Worm (Caenorhabditis elegans) whole organism, young adult: ENCODE data around the gene txdc-17.
A peak's percentile ranks its signal among the peaks of the same experiment; 100 is the strongest.
"Not testable (repeated sequence)": the region's sequence is repeated elsewhere in the genome, so short reads cannot be mapped to it uniquely, and the experiment has no call there.

Source experiments
- B0035.1 ChIP-seq: sonication (generic microtip); optimal IDR thresholded peaks from 2 replicates; lab custom pipeline; 2016; ENCODE audit warnings: missing genetic modification characterization, mild to moderate bottlenecking, missing compliant biosample characterization, missing genotype, missing genetic modification reagents
- C06A6.2 ChIP-seq: fragments of 200-800 bp; sonication (Bioruptor generic); conservative IDR thresholded peaks from 2 replicates; pipeline ENCODE4 v1.3.6; 2022; ENCODE audit warnings: missing genetic modification characterization, missing compliant biosample characterization
- F37B4.10 ChIP-seq: fragments of 200-800 bp; sonication (Bioruptor generic); IDR thresholded peaks from 2 replicates; pipeline ENCODE4 v1.3.6; 2022; ENCODE audit warnings: missing genetic modification characterization, missing compliant biosample characterization
- F49E8.2 ChIP-seq: sonication (generic microtip); optimal IDR thresholded peaks from 3 replicates; lab custom pipeline; 2017; ENCODE audit warnings: missing genetic modification characterization, mild to moderate bottlenecking, missing compliant biosample characterization, antibody characterized with exemption, moderate library complexity; ENCODE audit not compliant: insufficient read depth
- F52B5.7 ChIP-seq: sonication (generic microtip); optimal IDR thresholded peaks from 2 replicates; lab custom pipeline; 2016; ENCODE audit warnings: mild to moderate bottlenecking, missing genetic modification characterization, missing compliant biosample characterization
- F57A8.1 ChIP-seq: fragments of 200-800 bp; sonication (Bioruptor generic); optimal IDR thresholded peaks from 2 replicates; lab custom pipeline; 2018; ENCODE audit warnings: mild to moderate bottlenecking, missing genetic modification characterization, moderate library complexity, missing compliant biosample characterization
- K12H6.12 ChIP-seq: fragments of 200-800 bp; sonication (Bioruptor generic); optimal IDR thresholded peaks from 2 replicates; lab custom pipeline; 2018; ENCODE audit warnings: mild to moderate bottlenecking, missing genetic modification characterization, missing compliant biosample characterization
- Y56A3A.18 ChIP-seq: fragments of 200-800 bp; sonication (Bioruptor generic); IDR thresholded peaks from 2 replicates; pipeline ENCODE4 v1.3.6; 2022; ENCODE audit warnings: missing genetic modification reagents, missing genetic modification characterization, missing compliant biosample characterization
- aptf-2 ChIP-seq: fragments of 200-800 bp; sonication (Bioruptor generic); conservative IDR thresholded peaks from 2 replicates; pipeline ENCODE4 v1.3.6; 2022; ENCODE audit warnings: missing genetic modification reagents, missing genetic modification characterization, missing compliant biosample characterization
- attf-6 ChIP-seq: fragments of 200-800 bp; sonication (Bioruptor generic); IDR thresholded peaks from 2 replicates; pipeline ENCODE4 v1.3.6; 2022; ENCODE audit warnings: missing genetic modification reagents, missing genetic modification characterization, missing compliant biosample characterization
- ceh-27 ChIP-seq: fragments of 200-800 bp; sonication (Bioruptor generic); optimal IDR thresholded peaks from 2 replicates; lab custom pipeline; 2018; ENCODE audit warnings: mild to moderate bottlenecking, missing genetic modification characterization, moderate library complexity, missing compliant biosample characterization
- ceh-91 ChIP-seq: fragments of 200-800 bp; sonication (Bioruptor generic); IDR thresholded peaks from 2 replicates; pipeline ENCODE4 v1.3.6; 2022; ENCODE audit warnings: missing genetic modification reagents, missing genetic modification characterization, missing compliant biosample characterization
- die-1 ChIP-seq: sonication (generic microtip); optimal IDR thresholded peaks from 2 replicates; lab custom pipeline; 2016; ENCODE audit warnings: missing genotype, mild to moderate bottlenecking, missing genetic modification characterization, missing compliant biosample characterization
- dox-1 ChIP-seq: fragments of 200-800 bp; sonication (Bioruptor generic); IDR thresholded peaks from 2 replicates; pipeline ENCODE4 v1.3.6; 2022; ENCODE audit warnings: missing genetic modification reagents, missing genetic modification characterization, missing compliant biosample characterization
- dpff-1 ChIP-seq: sonication (generic microtip); optimal IDR thresholded peaks from 2 replicates; lab custom pipeline; 2017; ENCODE audit warnings: mild to moderate bottlenecking, missing genetic modification characterization, missing compliant biosample characterization
- dpl-1 ChIP-seq: fragments of 150-350 bp; optimal IDR thresholded peaks from 2 replicates; lab custom pipeline; 2014; ENCODE audit warnings: missing biosample characterization, missing genetic modification reagents, missing genetic modification characterization
- efl-1 ChIP-seq: fragments of 150-350 bp; optimal IDR thresholded peaks from 2 replicates; lab custom pipeline; 2014; ENCODE audit warnings: missing biosample characterization, missing genetic modification reagents, missing genetic modification characterization
- him-1 ChIP-seq: sonication (generic microtip); optimal IDR thresholded peaks from 2 replicates; lab custom pipeline; 2016; ENCODE audit warnings: missing genotype, missing genetic modification reagents, missing genetic modification characterization, missing compliant biosample characterization
- hmg-1.2 ChIP-seq: fragments of 200-800 bp; sonication (Bioruptor generic); IDR thresholded peaks from 2 replicates; pipeline ENCODE4 v1.3.6; 2022; ENCODE audit warnings: missing genetic modification reagents, missing genetic modification characterization, missing compliant biosample characterization
- hsf-1 ChIP-seq: fragments of 200-800 bp; sonication (Bioruptor generic); IDR thresholded peaks from 2 replicates; pipeline ENCODE4 v1.3.6; 2022; ENCODE audit warnings: missing genetic modification reagents, missing genetic modification characterization, missing compliant biosample characterization
- lin-26 ChIP-seq: fragments of 200-800 bp; sonication (Bioruptor generic); IDR thresholded peaks from 2 replicates; pipeline ENCODE4 v1.3.6; 2022; ENCODE audit warnings: missing genetic modification reagents, missing genetic modification characterization, missing compliant biosample characterization
- lin-40 ChIP-seq: sonication (generic microtip); optimal IDR thresholded peaks from 2 replicates; lab custom pipeline; 2016; ENCODE audit warnings: missing genetic modification characterization, mild to moderate bottlenecking, missing compliant biosample characterization, missing genotype, missing genetic modification reagents
- madf-8 ChIP-seq: fragments of 200-800 bp; sonication (Bioruptor generic); conservative IDR thresholded peaks from 2 replicates; pipeline ENCODE4 v1.3.6; 2022; ENCODE audit warnings: missing genetic modification reagents, missing genetic modification characterization, missing compliant biosample characterization
- mxl-1 ChIP-seq: sonication (generic microtip); optimal IDR thresholded peaks from 2 replicates; lab custom pipeline; 2016; ENCODE audit warnings: missing genetic modification characterization, missing compliant biosample characterization
- nfya-2 ChIP-seq: fragments of 200-800 bp; sonication (Bioruptor generic); IDR thresholded peaks from 2 replicates; pipeline ENCODE4 v1.3.6; 2022; ENCODE audit warnings: missing genetic modification reagents, missing genetic modification characterization, missing compliant biosample characterization
- nhr-120 ChIP-seq: fragments of 200-800 bp; sonication (Bioruptor generic); IDR thresholded peaks from 2 replicates; pipeline ENCODE4 v1.3.6; 2022; ENCODE audit warnings: missing genetic modification characterization, missing compliant biosample characterization
- nhr-179 ChIP-seq: sonication (generic microtip); optimal IDR thresholded peaks from 2 replicates; lab custom pipeline; 2016; ENCODE audit warnings: mild to moderate bottlenecking, missing genetic modification characterization, missing compliant biosample characterization
- rcor-1 ChIP-seq: fragments of 200-800 bp; sonication (Bioruptor generic); IDR thresholded peaks from 2 replicates; pipeline ENCODE4 v1.3.6; 2022; ENCODE audit warnings: missing genetic modification reagents, missing genetic modification characterization, missing compliant biosample characterization
- repo-1 ChIP-seq: sonication (generic microtip); optimal IDR thresholded peaks from 2 replicates; lab custom pipeline; 2017; ENCODE audit warnings: mild to moderate bottlenecking, missing genetic modification characterization, missing compliant biosample characterization
- snpc-1.1 ChIP-seq: sonication (generic microtip); optimal IDR thresholded peaks from 2 replicates; lab custom pipeline; 2017; ENCODE audit warnings: missing genetic modification characterization, mild to moderate bottlenecking, missing compliant biosample characterization, antibody characterized with exemption, moderate library complexity, missing genotype, missing genetic modification reagents; ENCODE audit not compliant: insufficient read depth
- snpc-4 ChIP-seq, 5 experiments: fragments of 150-350 bp in 1 of 5; sonication (generic microtip) in 4 of 5; optimal IDR thresholded peaks; 2 replicates each; lab custom pipeline; 2014 to 2018; ENCODE audit warnings: missing genetic modification characterization in 5 of 5, missing biosample characterization in 3 of 5, antibody characterized with exemption in 2 of 5, mild to moderate bottlenecking in 2 of 5, missing compliant biosample characterization in 2 of 5, missing genotype in 2 of 5, moderate library complexity in 2 of 5, missing genetic modification reagents in 1 of 5
- sptf-2 ChIP-seq: fragments of 200-800 bp; sonication (Bioruptor generic); optimal IDR thresholded peaks from 2 replicates; lab custom pipeline; 2018; ENCODE audit warnings: mild to moderate bottlenecking, missing genetic modification characterization, missing compliant biosample characterization
- tbx-9 ChIP-seq: sonication (generic microtip); optimal IDR thresholded peaks from 2 replicates; lab custom pipeline; 2016; ENCODE audit warnings: borderline replicate concordance, missing genetic modification characterization, inconsistent platforms, missing compliant biosample characterization
- unc-130 ChIP-seq: sonication (generic microtip); optimal IDR thresholded peaks from 2 replicates; lab custom pipeline; 2016; ENCODE audit warnings: missing genetic modification reagents, missing genetic modification characterization, missing compliant biosample characterization
- xnd-1 ChIP-seq: sonication (generic microtip); optimal IDR thresholded peaks from 2 replicates; lab custom pipeline; 2016; ENCODE audit warnings: missing genotype, missing genetic modification reagents, missing genetic modification characterization, missing compliant biosample characterization
- zim-3 ChIP-seq: sonication (generic microtip); optimal IDR thresholded peaks from 2 replicates; lab custom pipeline; 2017; ENCODE audit warnings: mild to moderate bottlenecking, missing genetic modification characterization, moderate library complexity, missing compliant biosample characterization
- ztf-25 ChIP-seq: fragments of 200-800 bp; sonication (Bioruptor generic); IDR thresholded peaks from 2 replicates; pipeline ENCODE4 v1.3.6; 2022; ENCODE audit warnings: missing genetic modification reagents, missing genetic modification characterization, missing compliant biosample characterization
- ztf-6 ChIP-seq: fragments of 200-800 bp; sonication (Bioruptor generic); IDR thresholded peaks from 2 replicates; pipeline ENCODE4 v1.3.6; 2022; ENCODE audit warnings: missing genetic modification reagents, missing genetic modification characterization, missing compliant biosample characterization

The txdc-17 gene

ce11 chrIII:2795442-2796023, 38.9 kb upstream of the txdc-17 start (continued):
- TF ChIP-seq mxl-1 (peak; percentile 13), lin-40 (tag; lab: Kevin White, UChicago) (no peak), lin-26 (GFP tag; lab: Robert Waterston, UW) (peak; percentile 67; the same call in 1 of the 2 replicates), nhr-179 (tag; lab: Kevin White, UChicago) (no peak), xnd-1 (tag; lab: Kevin White, UChicago) (peak; percentile 26), F49E8.2 (tag; lab: Kevin White, UChicago) (no peak), F57A8.1 (GFP tag; lab: Kevin White, UChicago) (no peak), zim-3 (no peak), rcor-1 (GFP tag; lab: Robert Waterston, UW) (no peak), ztf-25 (GFP tag; lab: Robert Waterston, UW) (no peak), Y56A3A.18 (0 out of 2 replicates have a peak, but pooled peaks have one; percentile 25), B0035.1 (tag; lab: Kevin White, UChicago) (no peak), efl-1 (GFP tag; lab: Kevin White, UChicago) (no peak), snpc-4 (GFP tag; optimal IDR thresholded peaks at IDR 0.05; lab: Kevin White, UChicago) (peak; percentile 73), snpc-4 (tag; optimal IDR thresholded peaks at IDR 0.05; lab: Kevin White, UChicago) (peak in 3 of 4 experiments; percentile 54 to 91 (median 90)), ceh-91 (GFP tag; lab: Robert Waterston, UW) (no peak), nhr-120 (GFP tag; lab: Robert Waterston, UW) (no peak), F52B5.7 (tag; lab: Kevin White, UChicago) (no peak), hmg-1.2 (GFP tag; lab: Robert Waterston, UW) (peak; percentile 76), dpff-1 (tag; lab: Kevin White, UChicago) (no peak), snpc-1.1 (tag; lab: Kevin White, UChicago) (peak; percentile 61), tbx-9 (tag; lab: Kevin White, UChicago) (no peak), aptf-2 (GFP tag; lab: Robert Waterston, UW) (0 out of 2 replicates have a peak, but pooled peaks have one; percentile 53)

DNA sequence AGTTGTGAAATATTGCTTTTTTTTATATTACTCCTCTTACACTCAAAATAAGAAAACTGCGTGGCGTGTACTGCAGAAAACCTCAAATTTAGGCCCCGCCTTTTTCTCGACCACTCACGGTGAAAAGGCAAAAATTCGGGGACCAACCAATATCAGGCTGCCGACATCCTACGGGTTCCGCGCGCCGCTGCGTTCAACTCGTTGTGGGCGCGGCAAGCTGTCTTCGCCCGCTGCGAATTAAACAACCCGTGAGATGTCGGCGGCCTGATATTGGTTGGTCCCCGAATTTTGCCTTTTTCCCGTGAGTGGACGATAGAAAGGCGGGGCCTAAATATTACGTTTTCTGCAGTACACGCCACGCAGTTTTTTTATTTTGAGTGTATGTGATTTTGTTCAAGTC, 37.0 kb upstream of the txdc-17 start:
- TF ChIP-seq snpc-4 (GFP tag; optimal IDR thresholded peaks at IDR 0.05; lab: Kevin White, UChicago): not testable (repeated sequence)
- peak in 1 of 4 experiments; percentile 78 for TF ChIP-seq snpc-4 (tag; optimal IDR thresholded peaks at IDR 0.05; lab: Kevin White, UChicago)
- TF ChIP-seq, all 124 proteins: peak for 1; not testable (repeated sequence) for 123

- TF ChIP-seq K12H6.12 (tag; lab: Kevin White, UChicago): no peak
- TF ChIP-seq dox-1 (GFP tag; lab: Robert Waterston, UW): no peak
- no peak for TF ChIP-seq nfya-2 (GFP tag; lab: Robert Waterston, UW)
- no peak for TF ChIP-seq dpl-1 (GFP tag; lab: Kevin White, UChicago)
These were observed 33.7 kb upstream of the txdc-17 start for ce11 chrIII:2800743-2801142.

- TF ChIP-seq sptf-2 (GFP tag; lab: Kevin White, UChicago) (no peak), snpc-1.1 (tag; lab: Kevin White, UChicago) (no peak), unc-130 (GFP tag; lab: Kevin White, UChicago) (no peak), die-1 (no peak), F37B4.10 (GFP tag; lab: Robert Waterston, UW) (no peak), ceh-27 (GFP tag; lab: Kevin White, UChicago) (no peak), attf-6 (GFP tag; lab: Robert Waterston, UW) (no peak), lin-40 (tag; lab: Kevin White, UChicago) (no peak), mxl-1 (no peak), hsf-1 (GFP tag; lab: Robert Waterston, UW) (no peak), madf-8 (GFP tag; lab: Robert Waterston, UW) (no peak), repo-1 (tag; lab: Kevin White, UChicago) (no peak), snpc-4 (GFP tag; optimal IDR thresholded peaks at IDR 0.05; lab: Kevin White, UChicago) (no peak), snpc-4 (tag; optimal IDR thresholded peaks at IDR 0.05; lab: Kevin White, UChicago) (no peak), tbx-9 (tag; lab: Kevin White, UChicago) (no peak), dpl-1 (GFP tag; lab: Kevin White, UChicago) (no peak), ztf-6 (GFP tag; lab: Robert Waterston, UW) (no peak), C06A6.2 (no peak), him-1 (tag; lab: Kevin White, UChicago) (no peak)
These were observed 32.5 kb upstream of the txdc-17 start, which contains the start of the genes twk-45 and Y71H2AM.25 for ce11 chrIII:2801800-2802515. Gene twk-45, minus strand, starts transcription at chrIII:2801900. Gene Y71H2AM.25, plus strand, starts transcription at chrIII:2802465.
